Fruit fly (Drosophila melanogaster) whole organism, embryonic: ENCODE data around the gene CG1622.

Source experiments
- CG6175 ChIP-seq: fragments of 200-800 bp; sonication (Bioruptor generic); IDR thresholded peaks from 3 replicates; pipeline ENCODE4 v1.3.6; 2022; ENCODE audit warnings: missing biosample characterization, missing genetic modification characterization
- CG8478 ChIP-seq: fragments of >200 bp; optimal IDR thresholded peaks from 2 replicates; lab custom pipeline; 2018
- CkIIα-i1 ChIP-seq: fragments of 200-800 bp; sonication (Bioruptor generic); IDR thresholded peaks from 2 replicates; pipeline ENCODE4 v1.3.6; 2022; ENCODE audit warnings: missing biosample characterization, missing genetic modification characterization
- Gug ChIP-seq: fragments of 200-800 bp; sonication (Bioruptor generic); IDR thresholded peaks from 4 replicates; pipeline ENCODE4 v1.3.6; 2022; ENCODE audit warnings: missing biosample characterization, missing genetic modification characterization
- Hr78 ChIP-seq, 2 experiments: fragments of 200-800 bp in 1 of 2; fragments of >200 bp in 1 of 2; sonication (Bioruptor generic) in 1 of 2; optimal IDR thresholded peaks; 2 replicates each; lab custom pipeline; 2017 to 2019; ENCODE audit warnings: missing biosample characterization in 2 of 2, missing genetic modification characterization in 2 of 2, mild to moderate bottlenecking in 1 of 2, moderate library complexity in 1 of 2
- Nf-YB ChIP-seq: fragments of 200-800 bp; sonication (Bioruptor generic); optimal IDR thresholded peaks from 3 replicates; lab custom pipeline; 2019; ENCODE audit warnings: missing biosample characterization, mild to moderate bottlenecking, missing genetic modification characterization, moderate library complexity

dm6 chrX:13258048-13258756 lies 38.7 kb upstream of the CG1622 start, which contains the start of the genes mew and CG15742:
- TF ChIP-seq CkIIα-i1 (no peak), Hr78 (GFP tag; optimal IDR thresholded peaks at IDR 0.05; lab: Kevin White, UChicago) (no peak), CG6175 (GFP tag; lab: Robert Waterston, UW) (no peak), Gug (GFP tag; lab: Robert Waterston, UW) (no peak), Nf-YB (no peak), CG8478 (lab: Kevin White, UChicago) (no peak)
